Fruit fly (Drosophila melanogaster): ENCODE data around the gene Pak.

The Pak gene

dm6 chr3R:6309676-6310075 lies 41.0 kb upstream of the Pak start, which contains the start of gene CG31560:
Gene CG31560, plus strand, starts transcription at chr3R:6309976.
- TF ChIP-seq CG9705 (GFP tag; optimal IDR thresholded peaks at IDR 0.05): no peak
- TF ChIP-seq dsf (GFP tag; optimal IDR thresholded peaks at IDR 0.05; ENCODE audit: borderline replicate concordance): no peak
- no peak for TF ChIP-seq usp (GFP tag; optimal IDR thresholded peaks at IDR 0.05)
- TF ChIP-seq jim (GFP tag; optimal IDR thresholded peaks at IDR 0.05): no peak
- no peak for TF ChIP-seq Myc (optimal IDR thresholded peaks at IDR 0.05)
- no peak for TF ChIP-seq Mio (GFP tag; optimal IDR thresholded peaks at IDR 0.05)
- no peak for TF ChIP-seq Dfd (GFP tag; optimal IDR thresholded peaks at IDR 0.05)
- no peak for TF ChIP-seq rgr (GFP tag; optimal IDR thresholded peaks at IDR 0.05)
- TF ChIP-seq br (GFP tag; optimal IDR thresholded peaks at IDR 0.05): no peak
- no peak for TF ChIP-seq Jra (GFP tag; optimal IDR thresholded peaks at IDR 0.05)
- no peak for TF ChIP-seq sage (GFP tag; optimal IDR thresholded peaks at IDR 0.05)
- TF ChIP-seq N (GFP tag; optimal IDR thresholded peaks at IDR 0.05): no peak
- no peak for TF ChIP-seq pan (optimal IDR thresholded peaks at IDR 0.05)

- no peak for TF ChIP-seq Sp1 (GFP tag; optimal IDR thresholded peaks at IDR 0.05)
- no peak for TF ChIP-seq Rel (GFP tag; optimal IDR thresholded peaks at IDR 0.05)
- TF ChIP-seq Rel (tag; optimal IDR thresholded peaks at IDR 0.05): no peak
- TF ChIP-seq Dfd (GFP tag; optimal IDR thresholded peaks at IDR 0.05): no peak
- peak; percentile 16 for TF ChIP-seq fru (GFP tag; optimal IDR thresholded peaks at IDR 0.05)
Measured at dm6 chr3R:6311641-6312259, 38.9 kb upstream of the Pak start, which contains the start of gene Osi17. Gene Osi17, plus strand, starts transcription at chr3R:6311772.

- TF ChIP-seq dsf (GFP tag; optimal IDR thresholded peaks at IDR 0.05; ENCODE audit: borderline replicate concordance) (no peak), sv (GFP tag; optimal IDR thresholded peaks at IDR 0.05) (no peak), Hr78 (GFP tag; optimal IDR thresholded peaks at IDR 0.05) (no peak), Vsx2 (GFP tag; optimal IDR thresholded peaks at IDR 0.05; ENCODE audit: partially characterized antibody) (no peak), Mio (GFP tag; optimal IDR thresholded peaks at IDR 0.05) (no peak), foxo (GFP tag; optimal IDR thresholded peaks at IDR 0.05) (no peak), CrebA (GFP tag; optimal IDR thresholded peaks at IDR 0.05; ENCODE audit: borderline replicate concordance) (no peak), dmrt93B (GFP tag; optimal IDR thresholded peaks at IDR 0.05) (no peak), ey (GFP tag; optimal IDR thresholded peaks at IDR 0.05) (no peak)
Measured at dm6 chr3R:6315078-6315477, 35.6 kb upstream of the Pak start.

dm6 chr3R:6329774-6330298 lies 20.9 kb upstream of the Pak start, which contains the start of gene Osi18:
Gene Osi18, plus strand, starts transcription at chr3R:6330248.
- TF ChIP-seq HLH106 (tag; optimal IDR thresholded peaks at IDR 0.05): no peak
- no peak for TF ChIP-seq Dif (GFP tag; optimal IDR thresholded peaks at IDR 0.05; ENCODE audit: partially characterized antibody)
- no peak for TF ChIP-seq Hnf4 (GFP tag; optimal IDR thresholded peaks at IDR 0.05)
- no peak for TF ChIP-seq Rel (GFP tag; optimal IDR thresholded peaks at IDR 0.05)
- TF ChIP-seq Rel (tag; optimal IDR thresholded peaks at IDR 0.05): no peak
- TF ChIP-seq brk (GFP tag; optimal IDR thresholded peaks at IDR 0.05): no peak
- no peak for TF ChIP-seq CG32264 (GFP tag; optimal IDR thresholded peaks at IDR 0.05)
- no peak for TF ChIP-seq Myc (optimal IDR thresholded peaks at IDR 0.05)
- no peak for TF ChIP-seq tai (GFP tag; optimal IDR thresholded peaks at IDR 0.05)

- no peak for TF ChIP-seq dmrt93B (GFP tag; optimal IDR thresholded peaks at IDR 0.05)
- TF ChIP-seq CrebA (GFP tag; optimal IDR thresholded peaks at IDR 0.05; ENCODE audit: borderline replicate concordance): no peak
- no peak for TF ChIP-seq Hr83 (GFP tag; optimal IDR thresholded peaks at IDR 0.05; ENCODE audit: poor library complexity, severe bottlenecking)
- TF ChIP-seq CG32264 (GFP tag; optimal IDR thresholded peaks at IDR 0.05): no peak
- no peak for TF ChIP-seq sv (GFP tag; optimal IDR thresholded peaks at IDR 0.05)
Measured at dm6 chr3R:6334906-6335433, 15.7 kb upstream of the Pak start, which contains the start of gene Osi19. Gene Osi19, plus strand, starts transcription at chr3R:6335362.
